Worm (Caenorhabditis elegans): ENCODE data around the gene T13C2.2.

The T13C2.2 gene

ce11 chrII:6841102-6841501 lies 49.1 kb downstream of the T13C2.2 start (continued):
- TF ChIP-seq nhr-129 (tag; optimal IDR thresholded peaks at IDR 0.05) = peak; percentile 49
- no peak for TF ChIP-seq ztf-11 (tag; optimal IDR thresholded peaks at IDR 0.05)
- no peak for TF ChIP-seq mdl-1 (tag; optimal IDR thresholded peaks at IDR 0.05)

- TF ChIP-seq dmd-4 (tag; optimal IDR thresholded peaks at IDR 0.05) (no peak), nhr-77 (tag; optimal IDR thresholded peaks at IDR 0.05) (no peak), nhr-23 (tag; optimal IDR thresholded peaks at IDR 0.05) (no peak), zag-1 (tag; optimal IDR thresholded peaks at IDR 0.05) (no peak), unc-55 (GFP tag; optimal IDR thresholded peaks at IDR 0.05) (peak; percentile 27)
These were observed 50.0 kb downstream of the T13C2.2 start for ce11 chrII:6842009-6842408.

- peak; percentile 58 for TF ChIP-seq elt-1 (tag; optimal IDR thresholded peaks at IDR 0.05)
- no peak for TF ChIP-seq nhr-11 (tag; optimal IDR thresholded peaks at IDR 0.05)
- TF ChIP-seq ZK546.5 (tag; optimal IDR thresholded peaks at IDR 0.05) = no peak
- no peak for TF ChIP-seq unc-62 (GFP tag; optimal IDR thresholded peaks at IDR 0.05)
- peak; percentile 97 for TF ChIP-seq sma-3 (GFP tag; optimal IDR thresholded peaks at IDR 0.05)
- TF ChIP-seq nhr-23 (tag; optimal IDR thresholded peaks at IDR 0.05) = no peak
- peak; percentile 34 for TF ChIP-seq C34F6.9 (tag; optimal IDR thresholded peaks at IDR 0.05)
- TF ChIP-seq lsy-2 (tag; optimal IDR thresholded peaks at IDR 0.05) = peak; percentile 10 to 66
- peak; percentile 96 for TF ChIP-seq nhr-21 (tag; optimal IDR thresholded peaks at IDR 0.05)
- TF ChIP-seq ztf-4 (tag; optimal IDR thresholded peaks at IDR 0.05) = peak; percentile 77
- TF ChIP-seq ztf-11 (tag; optimal IDR thresholded peaks at IDR 0.05) = no peak
- no peak for TF ChIP-seq lin-39 (tag; optimal IDR thresholded peaks at IDR 0.05)
- TF ChIP-seq aly-2 (tag; optimal IDR thresholded peaks at IDR 0.05) = no peak
- TF ChIP-seq mab-5 (tag; optimal IDR thresholded peaks at IDR 0.05) = peak; percentile 16
- TF ChIP-seq elt-3 (tag; optimal IDR thresholded peaks at IDR 0.05) = peak; percentile 50
- peak; percentile 68 for TF ChIP-seq sem-4 (tag; optimal IDR thresholded peaks at IDR 0.05)
- peak; percentile 67 for TF ChIP-seq gmeb-1 (tag; optimal IDR thresholded peaks at IDR 0.05)
- TF ChIP-seq blmp-1 (tag; optimal IDR thresholded peaks at IDR 0.05; ENCODE audit: insufficient read depth) = peak; percentile 91
- TF ChIP-seq nhr-129 (tag; optimal IDR thresholded peaks at IDR 0.05) = peak; percentile 53
- no peak for TF ChIP-seq nhr-237 (tag; optimal IDR thresholded peaks at IDR 0.05)
- no peak for TF ChIP-seq ztf-1 (GFP tag; conservative IDR thresholded peaks at IDR 0.05)
- peak; percentile 33 for TF ChIP-seq lin-13 (GFP tag; optimal IDR thresholded peaks at IDR 0.05)
- TF ChIP-seq nhr-10 (tag; optimal IDR thresholded peaks at IDR 0.05) = no peak
- peak; percentile 91 for TF ChIP-seq F13H6.1 (tag; optimal IDR thresholded peaks at IDR 0.05)
- TF ChIP-seq egl-27 (tag; optimal IDR thresholded peaks at IDR 0.05) = peak; percentile 99
- TF ChIP-seq lin-11 (tag; optimal IDR thresholded peaks at IDR 0.05) = no peak
- TF ChIP-seq unc-39 (tag; optimal IDR thresholded peaks at IDR 0.05) = no peak
- TF ChIP-seq peb-1 (tag; optimal IDR thresholded peaks at IDR 0.05) = no peak
- TF ChIP-seq crh-2 (tag; optimal IDR thresholded peaks at IDR 0.05) = peak; percentile 88
- peak; percentile 84 for TF ChIP-seq nhr-25 (tag; optimal IDR thresholded peaks at IDR 0.05)
- TF ChIP-seq nhr-6 (tag; optimal IDR thresholded peaks at IDR 0.05) = no peak
- no peak for TF ChIP-seq ceh-16 (tag; optimal IDR thresholded peaks at IDR 0.05)
- peak; percentile 100 for TF ChIP-seq fos-1 (tag; optimal IDR thresholded peaks at IDR 0.05)
- TF ChIP-seq R02D3.7 (tag; optimal IDR thresholded peaks at IDR 0.05) = no peak
- TF ChIP-seq snpc-4 (tag; optimal IDR thresholded peaks at IDR 0.05) = peak; percentile 49
- no peak for TF ChIP-seq dmd-4 (tag; optimal IDR thresholded peaks at IDR 0.05)
- TF ChIP-seq mdl-1 (tag; optimal IDR thresholded peaks at IDR 0.05) = peak; percentile 77 to 84
- TF ChIP-seq skn-1 (tag; optimal IDR thresholded peaks at IDR 0.05) = peak; percentile 71
- TF ChIP-seq Y55F3AM.14 (GFP tag; optimal IDR thresholded peaks at IDR 0.05) = peak; percentile 68
- peak; percentile 98 for TF ChIP-seq sma-9 (GFP tag; optimal IDR thresholded peaks at IDR 0.05)
- no peak for TF ChIP-seq sma-9 (tag; optimal IDR thresholded peaks at IDR 0.05)
- no peak for TF ChIP-seq zag-1 (tag; optimal IDR thresholded peaks at IDR 0.05)
- TF ChIP-seq unc-55 (GFP tag; optimal IDR thresholded peaks at IDR 0.05) = peak; percentile 55
- peak; percentile 9 for TF ChIP-seq nhr-77 (tag; optimal IDR thresholded peaks at IDR 0.05)
- no peak for TF ChIP-seq mbf-1 (tag; optimal IDR thresholded peaks at IDR 0.05)
- TF ChIP-seq nhr-12 (tag; optimal IDR thresholded peaks at IDR 0.05) = no peak
- no peak for TF ChIP-seq ceh-82 (tag; optimal IDR thresholded peaks at IDR 0.05)
These were observed 50.7 kb downstream of the T13C2.2 start for ce11 chrII:6842651-6843118.

Measured in whole organism, L2 larva.